Worm (Caenorhabditis elegans) whole organism, late embryonic: Measurements from ENCODE around the gene srw-61.

ENCODE experiments used
- ama-1 ChIP-seq: fragments of 150-350 bp; optimal IDR thresholded peaks from 2 replicates; lab custom pipeline; 2014
- hlh-30 ChIP-seq: sonication (generic microtip); optimal IDR thresholded peaks from 2 replicates; lab custom pipeline; 2017; ENCODE audit warnings: antibody characterized with exemption, missing genetic modification characterization, missing compliant biosample characterization; ENCODE audit not compliant: insufficient read depth

DNA sequence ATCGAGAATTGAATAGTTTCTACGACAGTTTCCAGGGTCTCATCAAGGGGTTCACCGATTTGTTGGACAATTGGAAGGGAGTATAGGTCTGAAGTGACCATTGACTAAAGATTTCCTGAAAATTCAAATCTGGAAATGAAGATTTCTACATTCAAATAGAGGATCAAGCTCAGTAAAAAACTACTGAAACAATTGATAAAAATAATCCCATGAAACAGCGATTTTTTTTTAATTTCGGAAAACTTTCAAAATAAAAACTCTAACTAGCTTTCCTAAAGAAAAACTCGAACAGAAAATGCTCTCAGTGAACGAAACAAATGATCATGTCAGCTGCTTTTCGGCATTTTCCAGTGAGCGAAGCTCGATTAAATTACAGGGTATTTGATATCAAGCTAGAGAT, 16.9 kb downstream of the srw-61 start, which contains the start of gene srv-11:
- TF ChIP-seq hlh-30 (tag; lab: Kevin White, UChicago) (no peak), ama-1 (lab: Kevin White, UChicago) (no peak)
